Fruit fly (Drosophila melanogaster) whole organism, pupa: ENCODE data around the gene CG6511.

ENCODE experiments used
- CG10348 ChIP-seq: fragments of 200-800 bp; sonication (Bioruptor generic); IDR thresholded peaks from 2 replicates; pipeline ENCODE4 v1.3.6; 2022; ENCODE audit warnings: missing biosample characterization, missing genetic modification characterization
- CG12605 ChIP-seq: fragments of 200-800 bp; sonication (Bioruptor generic); IDR thresholded peaks from 2 replicates; pipeline ENCODE4 v1.3.6; 2022; ENCODE audit warnings: missing biosample characterization, missing genetic modification characterization
- CG13204 ChIP-seq: fragments of 200-800 bp; sonication (Bioruptor generic); optimal IDR thresholded peaks from 2 replicates; lab custom pipeline; 2018; ENCODE audit warnings: missing biosample characterization, mild to moderate bottlenecking, missing genetic modification characterization, moderate library complexity
- CG14655 ChIP-seq: fragments of 200-800 bp; sonication (Bioruptor generic); optimal IDR thresholded peaks from 3 replicates; lab custom pipeline; 2017; ENCODE audit warnings: mild to moderate bottlenecking, missing biosample characterization, missing genetic modification reagents, missing genetic modification characterization
- CG15710 ChIP-seq: fragments of 200-800 bp; sonication (Bioruptor generic); optimal IDR thresholded peaks from 2 replicates; lab custom pipeline; 2018; ENCODE audit warnings: missing biosample characterization, mild to moderate bottlenecking, missing genetic modification characterization, moderate library complexity
- CG17806 ChIP-seq: fragments of 200-800 bp; sonication (Bioruptor generic); optimal IDR thresholded peaks from 2 replicates; lab custom pipeline; 2018; ENCODE audit warnings: missing biosample characterization, mild to moderate bottlenecking, missing genetic modification characterization, moderate library complexity
- CG32121 ChIP-seq: fragments of 200-800 bp; sonication (Bioruptor generic); IDR thresholded peaks from 2 replicates; pipeline ENCODE4 v1.3.6; 2022; ENCODE audit warnings: missing biosample characterization, missing genetic modification characterization
- CG34367 ChIP-seq: fragments of 200-800 bp; sonication (Bioruptor generic); optimal IDR thresholded peaks from 2 replicates; lab custom pipeline; 2018; ENCODE audit warnings: missing biosample characterization, mild to moderate bottlenecking, missing genetic modification characterization
- CG4496 ChIP-seq: fragments of 200-800 bp; sonication (Bioruptor generic); IDR thresholded peaks from 3 replicates; pipeline ENCODE4 v1.3.6; 2022; ENCODE audit warnings: missing biosample characterization, missing genetic modification characterization
- CG8159 ChIP-seq: fragments of 200-800 bp; sonication (Bioruptor generic); optimal IDR thresholded peaks from 3 replicates; lab custom pipeline; 2018; ENCODE audit warnings: missing biosample characterization, mild to moderate bottlenecking, missing genetic modification characterization, moderate library complexity
- CG8301 ChIP-seq: fragments of 200-800 bp; sonication (Bioruptor generic); optimal IDR thresholded peaks from 2 replicates; lab custom pipeline; 2018; ENCODE audit warnings: missing biosample characterization, mild to moderate bottlenecking, missing genetic modification characterization
- CG9948 ChIP-seq: fragments of 200-800 bp; sonication (Bioruptor generic); optimal IDR thresholded peaks from 2 replicates; lab custom pipeline; 2018; ENCODE audit warnings: missing biosample characterization, mild to moderate bottlenecking, missing genetic modification characterization, moderate library complexity
- D1 ChIP-seq: fragments of 200-800 bp; sonication (Bioruptor generic); optimal IDR thresholded peaks from 2 replicates; lab custom pipeline; 2018; ENCODE audit warnings: missing biosample characterization, mild to moderate bottlenecking, missing genetic modification characterization, moderate library complexity
- EcR ChIP-seq: fragments of 200-800 bp; sonication (Bioruptor generic); optimal IDR thresholded peaks from 3 replicates; lab custom pipeline; 2019; ENCODE audit warnings: missing biosample characterization, missing genetic modification characterization, mild to moderate bottlenecking, moderate library complexity, missing genetic modification reagents
- Ets98B ChIP-seq: fragments of 200-800 bp; sonication (Bioruptor generic); IDR thresholded peaks from 2 replicates; pipeline ENCODE4 v1.3.6; 2022; ENCODE audit warnings: missing biosample characterization, missing genetic modification characterization
- Pif1A ChIP-seq: fragments of 200-800 bp; sonication (Bioruptor generic); optimal IDR thresholded peaks from 3 replicates; lab custom pipeline; 2016; ENCODE audit warnings: missing biosample characterization, missing genetic modification characterization
- Pif1B ChIP-seq: fragments of 200-800 bp; sonication (Bioruptor generic); optimal IDR thresholded peaks from 3 replicates; lab custom pipeline; 2016; ENCODE audit warnings: missing biosample characterization, missing genetic modification characterization
- Snoo ChIP-seq: fragments of 200-800 bp; sonication (Bioruptor generic); optimal IDR thresholded peaks from 3 replicates; lab custom pipeline; 2017; ENCODE audit warnings: missing biosample characterization, mild to moderate bottlenecking, missing genetic modification characterization, inconsistent platforms
- fd96Ca ChIP-seq: fragments of 200-800 bp; sonication (Bioruptor generic); IDR thresholded peaks from 3 replicates; pipeline ENCODE4 v1.3.6; 2022; ENCODE audit warnings: missing biosample characterization, missing genetic modification characterization
- gl ChIP-seq: fragments of 200-800 bp; sonication (Bioruptor generic); optimal IDR thresholded peaks from 2 replicates; lab custom pipeline; 2018; ENCODE audit warnings: missing biosample characterization, mild to moderate bottlenecking, missing genetic modification characterization
- rn ChIP-seq: fragments of 200-800 bp; sonication (Bioruptor generic); IDR thresholded peaks from 2 replicates; pipeline ENCODE4 v1.3.6; 2022; ENCODE audit warnings: missing biosample characterization, missing genetic modification characterization

Gene CG6511

DNA sequence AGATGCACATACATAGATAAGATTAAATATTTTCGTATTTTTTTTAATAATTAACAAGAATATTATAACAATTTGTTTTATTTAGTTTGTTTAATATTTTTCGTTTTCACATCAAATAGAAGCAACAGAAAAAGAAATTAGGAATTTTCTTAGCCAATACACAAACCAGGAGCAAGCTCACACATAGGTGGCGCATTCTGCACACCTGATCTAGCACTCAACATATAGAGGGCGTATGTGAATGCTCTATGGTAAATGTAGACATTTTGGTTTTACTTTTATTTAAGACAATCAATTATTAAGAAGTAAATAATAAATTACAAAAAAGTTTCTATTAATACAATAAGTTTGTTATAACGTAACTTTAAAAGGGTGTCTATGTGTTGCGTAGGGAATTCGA lies 27.7 kb downstream of the CG6511 start:
- TF ChIP-seq CG15710 (tag; lab: Kevin White, UChicago), result no peak
- TF ChIP-seq D1 (tag; lab: Kevin White, UChicago), result peak; percentile 91

DNA sequence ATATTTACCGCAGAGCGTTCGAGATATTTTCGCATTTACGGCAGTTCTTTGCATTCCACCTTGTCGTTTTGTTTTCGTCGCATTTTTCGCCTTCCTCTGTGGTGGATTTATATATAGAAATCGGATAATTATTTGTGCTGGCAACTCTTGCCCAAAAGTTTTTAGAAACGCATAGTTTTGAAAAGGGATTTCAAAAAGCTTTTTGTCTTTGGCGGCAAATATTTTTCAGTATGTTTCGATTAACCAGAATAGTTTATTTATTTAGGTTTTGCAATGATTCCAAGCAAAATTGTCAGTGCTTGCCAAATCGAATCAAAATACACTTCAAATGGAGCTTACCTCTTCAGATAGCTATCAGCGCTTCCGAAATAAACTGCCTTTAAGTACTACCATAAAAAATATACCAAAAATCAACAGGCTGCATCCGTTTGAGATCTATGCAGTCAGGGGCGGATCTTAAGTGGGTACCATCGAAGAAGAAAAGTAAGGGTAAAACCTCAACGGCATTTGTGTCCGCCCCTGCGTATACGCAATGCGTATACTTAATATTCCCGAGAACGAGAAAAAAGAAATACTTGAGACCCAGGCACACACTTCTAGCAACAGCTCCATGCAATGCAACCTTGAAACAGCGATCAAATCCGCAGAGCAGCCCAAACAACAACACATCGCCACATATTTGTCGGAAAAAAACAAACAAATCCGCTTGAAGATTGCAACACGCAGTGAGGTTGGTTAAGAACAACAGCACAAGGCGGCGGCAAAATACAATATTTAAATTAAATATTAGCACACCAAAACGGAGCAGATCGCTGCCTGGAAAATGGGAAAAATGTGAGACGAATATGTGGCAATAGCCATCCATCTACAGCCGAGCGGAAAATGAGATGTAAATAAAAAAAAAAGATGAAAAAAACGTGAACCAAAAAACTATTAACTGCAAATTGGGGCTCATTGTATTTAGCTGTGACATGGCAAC lies 28.8 kb downstream of the CG6511 start, which contains the start of gene CG13306:
CG13306 (minus strand) TSS at position 51 of the 979 bp plus-strand sequence.
- TF ChIP-seq Pif1B (GFP tag; lab: Kevin White, UChicago), result no peak
- TF ChIP-seq fd96Ca, result 0 out of 3 replicates have a peak, but pooled peaks have one; percentile 21

DNA sequence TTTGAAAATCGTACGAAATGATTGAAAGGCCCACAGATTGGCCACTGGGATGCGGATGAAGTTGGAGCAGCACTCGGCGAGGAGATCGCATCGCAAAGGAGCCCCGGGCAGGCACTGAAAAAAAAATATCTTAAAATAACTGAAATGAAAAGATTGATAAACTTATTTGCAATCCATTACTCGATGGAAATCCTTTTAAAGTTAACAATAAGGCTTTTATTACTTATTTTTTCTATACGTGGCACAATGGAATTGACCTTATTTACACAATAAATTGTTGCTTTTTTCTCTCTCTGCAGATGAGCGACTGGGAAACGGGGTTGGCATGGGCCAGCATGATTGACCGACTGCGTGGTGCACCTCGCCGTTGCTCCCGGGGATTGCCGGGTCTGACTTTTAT lies 30.1 kb downstream of the CG6511 start:
- TF ChIP-seq fd96Ca (peak; percentile 24; the same call in 1 of the 3 replicates), CG4496 (GFP tag; lab: Robert Waterston, UW) (peak; percentile 58; the same call in 2 of the 3 replicates), CG32121 (GFP tag; lab: Robert Waterston, UW) (peak; percentile 76), CG14655 (GFP tag; lab: Kevin White, UChicago) (peak; percentile 32), rn (peak; percentile 24; the same call in 1 of the 2 replicates), CG9948 (tag; lab: Kevin White, UChicago) (no peak), Pif1B (GFP tag; lab: Kevin White, UChicago) (no peak), CG12605 (peak; percentile 33; the same call in 1 of the 2 replicates), Ets98B (GFP tag; lab: Robert Waterston, UW) (peak; percentile 70), CG8301 (tag; lab: Kevin White, UChicago) (peak; percentile 54), CG10348 (GFP tag; lab: Robert Waterston, UW) (no peak), CG17806 (tag; lab: Kevin White, UChicago) (no peak)
- TF ChIP-seq, all 21 proteins: peak for 8

DNA sequence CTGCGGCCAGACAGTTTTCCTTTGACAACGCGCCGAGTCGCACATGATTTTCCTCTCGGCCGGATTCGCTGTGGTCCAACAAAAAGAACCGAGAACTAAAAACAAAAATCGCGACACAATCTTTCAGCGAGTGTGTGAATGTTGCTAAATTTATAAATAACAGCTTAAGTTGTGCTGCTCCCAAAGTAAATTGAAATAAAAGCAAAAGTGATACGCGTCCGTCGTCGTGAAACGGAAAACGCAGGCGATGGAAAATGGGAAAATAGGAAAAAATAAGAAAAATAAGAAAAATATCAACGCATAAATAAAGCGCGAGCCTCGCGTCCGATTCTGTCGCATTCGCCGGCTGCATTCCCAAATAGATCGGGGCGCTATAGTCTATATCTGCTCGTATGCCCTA lies 32.5 kb downstream of the CG6511 start, which contains the start of gene Fhos:
Fhos (plus strand) TSS at position 28 of the 400 bp plus-strand sequence.
- no peak for TF ChIP-seq CG34367
- TF ChIP-seq CG8159 (tag; lab: Kevin White, UChicago), result no peak
- TF ChIP-seq CG13204 (GFP tag; lab: Kevin White, UChicago), result no peak
- no peak for TF ChIP-seq CG9948 (tag; lab: Kevin White, UChicago)
- TF ChIP-seq CG8301 (tag; lab: Kevin White, UChicago), result peak; percentile 21
- peak; percentile 3 for TF ChIP-seq CG14655 (GFP tag; lab: Kevin White, UChicago)
- TF ChIP-seq gl, result no peak
- no peak for TF ChIP-seq EcR
- no peak for TF ChIP-seq D1 (tag; lab: Kevin White, UChicago)
- TF ChIP-seq fd96Ca, result no peak
- TF ChIP-seq CG32121 (GFP tag; lab: Robert Waterston, UW), result peak; percentile 30; the same call in 1 of the 2 replicates
- peak; percentile 50; the same call in 1 of the 2 replicates for TF ChIP-seq CG12605
- TF ChIP-seq CG17806 (tag; lab: Kevin White, UChicago), result no peak
- no peak for TF ChIP-seq CG4496 (GFP tag; lab: Robert Waterston, UW)
- TF ChIP-seq Pif1A (GFP tag; lab: Kevin White, UChicago), result no peak
- peak; percentile 24; the same call in 1 of the 2 replicates for TF ChIP-seq Ets98B (GFP tag; lab: Robert Waterston, UW)

DNA sequence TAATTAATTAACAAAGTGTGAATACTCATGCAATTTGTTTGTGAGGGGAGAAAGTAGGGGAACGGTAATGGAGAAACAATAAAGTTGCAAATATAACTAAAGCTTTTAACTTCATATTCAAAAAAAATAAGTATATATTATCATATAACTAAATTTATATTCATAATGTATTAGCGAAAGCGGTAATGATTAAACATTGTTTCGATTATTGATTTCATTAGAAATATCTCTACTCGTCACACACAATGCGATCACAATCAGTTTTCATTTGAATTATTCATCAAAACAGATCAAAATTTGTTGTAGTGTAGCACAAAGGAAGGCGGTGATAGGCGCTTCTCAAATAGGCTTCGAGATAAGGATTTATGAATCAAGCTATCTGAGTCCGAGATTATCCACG lies 34.6 kb downstream of the CG6511 start, which contains the start of gene CG6576:
CG6576 (plus strand) TSS at position 301 of the 400 bp plus-strand sequence.
- TF ChIP-seq CG4496 (GFP tag; lab: Robert Waterston, UW) (no peak), CG15710 (tag; lab: Kevin White, UChicago) (no peak), Pif1B (GFP tag; lab: Kevin White, UChicago) (no peak), EcR (no peak), CG10348 (GFP tag; lab: Robert Waterston, UW) (no peak), CG14655 (GFP tag; lab: Kevin White, UChicago) (no peak), CG12605 (no peak), CG8301 (tag; lab: Kevin White, UChicago) (no peak), CG13204 (GFP tag; lab: Kevin White, UChicago) (no peak), CG8159 (tag; lab: Kevin White, UChicago) (no peak), Pif1A (GFP tag; lab: Kevin White, UChicago) (no peak), Ets98B (GFP tag; lab: Robert Waterston, UW) (no peak), D1 (tag; lab: Kevin White, UChicago) (no peak), rn (no peak), Snoo (tag; lab: Kevin White, UChicago) (no peak), fd96Ca (no peak), CG34367 (no peak)

DNA sequence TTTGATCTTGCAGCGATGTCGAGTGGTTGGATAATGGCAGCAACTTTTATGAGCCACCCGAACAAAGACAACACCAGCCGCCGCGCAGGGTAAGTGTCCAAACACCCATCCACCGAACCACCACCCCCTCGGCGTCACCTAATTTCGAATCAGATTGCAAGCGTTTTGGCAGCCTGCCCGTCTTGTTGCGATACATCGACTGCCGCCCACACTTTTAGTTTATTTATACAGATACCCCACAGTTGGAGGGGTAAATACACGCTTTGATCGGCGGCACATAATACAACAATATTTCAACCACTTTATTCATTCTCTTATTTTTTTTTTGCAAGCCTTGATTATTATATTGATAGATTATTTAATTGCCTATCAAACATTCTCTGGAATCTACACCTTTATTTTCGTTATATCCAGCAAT lies 41.9 kb downstream of the CG6511 start:
- TF ChIP-seq fd96Ca (peak; percentile 12; the same call in 1 of the 3 replicates), CG15710 (tag; lab: Kevin White, UChicago) (peak; percentile 8), CG13204 (GFP tag; lab: Kevin White, UChicago) (no peak), CG4496 (GFP tag; lab: Robert Waterston, UW) (no peak; the same call in 1 of the 3 replicates), CG8159 (tag; lab: Kevin White, UChicago) (no peak), D1 (tag; lab: Kevin White, UChicago) (no peak), Snoo (tag; lab: Kevin White, UChicago) (no peak), CG32121 (GFP tag; lab: Robert Waterston, UW) (peak; percentile 78), CG12605 (peak; percentile 21; the same call in 1 of the 2 replicates), Ets98B (GFP tag; lab: Robert Waterston, UW) (peak; percentile 64), CG8301 (tag; lab: Kevin White, UChicago) (no peak), Pif1A (GFP tag; lab: Kevin White, UChicago) (peak; percentile 10), CG10348 (GFP tag; lab: Robert Waterston, UW) (no peak), CG14655 (GFP tag; lab: Kevin White, UChicago) (no peak)
